Worm (Caenorhabditis elegans): ENCODE data around the gene gbh-2.

DNA sequence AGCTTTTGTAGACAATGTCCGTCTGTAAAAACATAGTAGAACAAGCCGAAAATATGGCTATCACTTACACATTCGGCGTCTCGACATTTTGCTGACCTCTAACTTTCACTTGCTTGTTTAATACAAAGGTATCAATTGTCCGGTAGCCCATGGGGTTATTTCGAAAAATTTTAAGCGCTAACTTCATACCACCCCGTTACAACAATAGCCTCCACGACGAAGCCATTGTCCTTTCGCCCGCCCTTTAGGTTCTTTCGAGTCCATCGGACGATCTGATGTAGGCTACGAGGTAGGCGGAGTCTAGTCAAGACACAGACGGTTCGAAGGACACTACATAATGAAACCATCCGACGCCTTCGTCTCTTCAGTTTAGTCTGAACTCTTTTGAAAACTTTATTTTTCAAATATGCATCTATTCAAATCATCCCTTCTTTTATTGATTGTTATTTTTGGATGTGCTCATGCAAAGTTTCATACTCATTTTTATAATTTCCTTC is 46.8 kb upstream of the gbh-2 start, which contains the start of gene lips-10:
- TF ChIP-seq unc-62 (GFP tag; optimal IDR thresholded peaks at IDR 0.05), result no peak
- TF ChIP-seq nhr-237 (tag; optimal IDR thresholded peaks at IDR 0.05), result no peak
- no peak for TF ChIP-seq aly-2 (tag; optimal IDR thresholded peaks at IDR 0.05)
- TF ChIP-seq nhr-11 (tag; optimal IDR thresholded peaks at IDR 0.05), result no peak
